Fruit fly (Drosophila melanogaster) whole organism, pupa: ENCODE data around the gene CG31835.
"Not testable (repeated sequence)": the region's sequence is repeated elsewhere in the genome, so short reads cannot be mapped to it uniquely, and the experiment has no call there.

ENCODE experiments used
- CG12605 ChIP-seq: fragments of 200-800 bp; sonication (Bioruptor generic); IDR thresholded peaks from 2 replicates; pipeline ENCODE4 v1.3.6; 2022; ENCODE audit warnings: missing biosample characterization, missing genetic modification characterization
- CG15710 ChIP-seq: fragments of 200-800 bp; sonication (Bioruptor generic); optimal IDR thresholded peaks from 2 replicates; lab custom pipeline; 2018; ENCODE audit warnings: missing biosample characterization, mild to moderate bottlenecking, missing genetic modification characterization, moderate library complexity
- CG17806 ChIP-seq: fragments of 200-800 bp; sonication (Bioruptor generic); optimal IDR thresholded peaks from 2 replicates; lab custom pipeline; 2018; ENCODE audit warnings: missing biosample characterization, mild to moderate bottlenecking, missing genetic modification characterization, moderate library complexity
- CG34367 ChIP-seq: fragments of 200-800 bp; sonication (Bioruptor generic); optimal IDR thresholded peaks from 2 replicates; lab custom pipeline; 2018; ENCODE audit warnings: missing biosample characterization, mild to moderate bottlenecking, missing genetic modification characterization
- EcR ChIP-seq: fragments of 200-800 bp; sonication (Bioruptor generic); optimal IDR thresholded peaks from 3 replicates; lab custom pipeline; 2019; ENCODE audit warnings: missing biosample characterization, missing genetic modification characterization, mild to moderate bottlenecking, moderate library complexity, missing genetic modification reagents
- Ets98B ChIP-seq: fragments of 200-800 bp; sonication (Bioruptor generic); IDR thresholded peaks from 2 replicates; pipeline ENCODE4 v1.3.6; 2022; ENCODE audit warnings: missing biosample characterization, missing genetic modification characterization
- Pif1B ChIP-seq: fragments of 200-800 bp; sonication (Bioruptor generic); optimal IDR thresholded peaks from 3 replicates; lab custom pipeline; 2016; ENCODE audit warnings: missing biosample characterization, missing genetic modification characterization

dm6 chr2L:14739614-14740013, 4.0 kb downstream of the CG31835 start, which contains the start of gene CG42585:
- not testable (repeated sequence) for TF ChIP-seq Pif1B (GFP tag; lab: Kevin White, UChicago); CG34367 (tag; lab: Kevin White, UChicago); CG15710; CG17806 (tag; lab: Kevin White, UChicago); Ets98B (GFP tag; lab: Robert Waterston, UW); CG12605 (GFP tag; lab: Robert Waterston, UW); EcR (GFP tag; lab: Kevin White, UChicago)
